Worm (Caenorhabditis elegans): ENCODE measurements around the gene tyra-3.

DNA sequence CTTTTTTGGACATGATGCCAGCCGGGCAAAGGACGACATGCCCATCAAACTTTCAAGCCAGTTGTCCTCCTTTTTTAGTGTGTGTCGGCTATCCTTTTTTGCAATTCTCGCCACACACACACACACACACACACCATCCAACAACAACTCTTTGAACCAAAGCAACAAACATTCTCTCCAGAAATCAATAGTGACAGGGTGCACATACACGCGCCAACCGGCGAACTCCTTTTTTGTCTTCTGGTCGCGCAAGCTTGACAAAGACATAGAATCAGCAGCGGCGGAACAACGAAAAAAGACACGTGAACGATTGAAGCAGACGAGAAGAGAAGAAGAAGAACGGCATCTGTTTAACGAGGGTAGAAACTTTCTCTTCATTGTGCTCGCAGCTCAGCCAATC, 33.2 kb downstream of the tyra-3 start:
- TF ChIP-seq him-1 (tag; optimal IDR thresholded peaks at IDR 0.05) (no peak), W03F9.2 (tag; optimal IDR thresholded peaks at IDR 0.05) (no peak), dao-5 (tag; optimal IDR thresholded peaks at IDR 0.05) (no peak)
